Worm (Caenorhabditis elegans): ENCODE results near the gene C47E8.3.

C47E8.3 gene

DNA sequence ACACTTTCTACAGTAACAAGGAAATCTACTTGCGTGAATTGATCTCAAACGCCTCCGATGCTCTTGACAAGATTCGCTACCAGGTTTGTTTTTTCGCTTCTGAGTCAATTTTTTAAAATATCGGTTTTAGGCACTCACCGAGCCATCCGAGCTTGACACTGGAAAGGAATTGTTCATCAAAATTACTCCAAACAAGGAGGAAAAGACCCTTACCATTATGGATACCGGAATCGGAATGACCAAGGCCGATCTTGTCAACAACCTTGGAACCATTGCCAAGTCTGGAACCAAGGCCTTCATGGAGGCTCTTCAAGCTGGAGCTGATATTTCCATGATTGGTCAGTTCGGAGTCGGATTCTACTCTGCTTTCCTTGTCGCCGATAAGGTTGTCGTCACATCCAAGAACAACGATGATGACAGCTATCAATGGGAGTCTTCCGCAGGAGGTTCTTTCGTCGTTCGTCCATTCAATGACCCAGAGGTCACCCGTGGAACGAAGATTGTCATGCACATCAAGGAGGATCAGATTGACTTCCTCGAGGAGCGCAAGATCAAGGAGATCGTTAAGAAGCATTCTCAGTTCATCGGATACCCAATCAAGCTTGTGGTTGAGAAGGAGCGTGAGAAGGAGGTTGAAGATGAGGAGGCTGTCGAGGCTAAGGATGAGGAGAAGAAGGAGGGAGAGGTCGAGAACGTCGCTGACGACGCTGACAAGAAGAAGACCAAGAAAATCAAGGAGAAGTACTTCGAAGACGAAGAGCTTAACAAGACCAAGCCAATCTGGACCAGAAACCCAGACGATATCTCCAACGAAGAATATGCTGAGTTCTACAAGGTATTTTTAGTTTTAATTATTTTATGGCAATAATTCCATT lies 6.4 kb downstream of the C47E8.3 start (continued):
- TF ChIP-seq C17E4.6 (GFP tag; IDR thresholded peaks at IDR 0.05), result no peak
- no peak for TF ChIP-seq akir-1 (GFP tag; optimal IDR thresholded peaks at IDR 0.05)
- TF ChIP-seq C06A6.2 (GFP tag; conservative IDR thresholded peaks at IDR 0.05), result no peak
- peak; percentile 63; the same call in 1 of the 2 replicates for TF ChIP-seq zfh-2 (GFP tag; conservative IDR thresholded peaks at IDR 0.05)
- no peak for TF ChIP-seq F49E8.2 (tag; optimal IDR thresholded peaks at IDR 0.05; ENCODE audit: insufficient read depth)
- TF ChIP-seq F39B2.1 (GFP tag; IDR thresholded peaks at IDR 0.05), result 0 out of 2 replicates have a peak, but pooled peaks have one; percentile 2
- TF ChIP-seq F57A8.1 (GFP tag; optimal IDR thresholded peaks at IDR 0.05), result peak; percentile 70

DNA sequence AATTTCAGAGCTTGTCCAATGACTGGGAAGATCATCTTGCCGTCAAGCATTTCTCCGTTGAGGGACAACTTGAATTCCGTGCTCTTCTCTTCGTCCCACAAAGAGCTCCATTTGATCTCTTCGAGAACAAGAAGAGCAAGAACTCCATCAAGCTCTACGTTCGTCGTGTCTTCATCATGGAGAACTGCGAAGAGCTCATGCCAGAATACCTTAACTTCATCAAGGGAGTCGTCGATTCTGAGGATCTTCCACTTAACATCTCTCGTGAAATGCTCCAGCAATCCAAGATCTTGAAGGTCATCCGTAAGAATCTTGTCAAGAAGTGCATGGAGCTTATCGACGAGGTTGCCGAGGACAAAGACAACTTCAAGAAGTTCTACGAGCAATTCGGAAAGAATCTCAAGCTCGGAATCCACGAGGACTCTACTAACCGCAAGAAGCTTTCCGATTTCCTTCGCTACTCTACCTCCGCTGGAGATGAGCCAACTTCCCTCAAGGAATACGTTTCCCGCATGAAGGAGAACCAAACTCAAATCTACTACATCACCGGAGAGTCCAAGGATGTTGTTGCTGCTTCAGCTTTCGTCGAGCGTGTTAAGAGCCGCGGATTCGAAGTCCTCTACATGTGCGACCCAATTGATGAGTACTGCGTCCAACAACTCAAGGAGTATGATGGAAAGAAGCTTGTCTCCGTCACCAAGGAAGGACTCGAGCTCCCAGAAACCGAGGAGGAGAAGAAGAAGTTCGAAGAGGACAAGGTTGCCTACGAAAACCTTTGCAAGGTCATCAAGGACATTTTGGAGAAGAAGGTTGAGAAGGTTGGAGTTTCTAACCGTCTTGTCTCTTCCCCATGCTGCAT lies 7.2 kb downstream of the C47E8.3 start:
- TF ChIP-seq lsl-1 (GFP tag; optimal IDR thresholded peaks at IDR 0.05), result peak; percentile 29
- no peak for TF ChIP-seq tbp1 (GFP tag; optimal IDR thresholded peaks at IDR 0.05)
- TF ChIP-seq ceh-79 (tag; optimal IDR thresholded peaks at IDR 0.05), result no peak
- no peak for TF ChIP-seq attf-3 (GFP tag; conservative IDR thresholded peaks at IDR 0.05)
- no peak for TF ChIP-seq B0019.2 (GFP tag; conservative IDR thresholded peaks at IDR 0.05)
- no peak for TF ChIP-seq Y53F4B.3 (GFP tag; IDR thresholded peaks at IDR 0.05)
- no peak for TF ChIP-seq madf-3 (GFP tag; IDR thresholded peaks at IDR 0.05)
- TF ChIP-seq bed-1 (GFP tag; IDR thresholded peaks at IDR 0.05), result 0 out of 2 replicates have a peak, but pooled peaks have one; percentile 15
- peak; percentile 5 for TF ChIP-seq B0336.3 (GFP tag; IDR thresholded peaks at IDR 0.05)
- TF ChIP-seq zim-3 (tag; optimal IDR thresholded peaks at IDR 0.05), result no peak
- no peak for TF ChIP-seq C06A6.2 (GFP tag; conservative IDR thresholded peaks at IDR 0.05)
- TF ChIP-seq T07F8.4 (tag; optimal IDR thresholded peaks at IDR 0.05), result no peak
- TF ChIP-seq ztf-18 (tag; optimal IDR thresholded peaks at IDR 0.05), result no peak
- no peak for TF ChIP-seq F57A8.1 (GFP tag; optimal IDR thresholded peaks at IDR 0.05)
- no peak for TF ChIP-seq cebp-1 (GFP tag; IDR thresholded peaks at IDR 0.05)
- TF ChIP-seq cebp-1 (tag; optimal IDR thresholded peaks at IDR 0.05), result peak; percentile 12
- no peak for TF ChIP-seq snpc-1.3 (tag; optimal IDR thresholded peaks at IDR 0.05; ENCODE audit: insufficient read depth)
- no peak for TF ChIP-seq tbx-9 (tag; optimal IDR thresholded peaks at IDR 0.05; ENCODE audit: borderline replicate concordance)
- TF ChIP-seq F10E7.11 (tag; optimal IDR thresholded peaks at IDR 0.05), result no peak
- peak; percentile 7; the same call in 1 of the 2 replicates for TF ChIP-seq nfyb-1 (GFP tag; IDR thresholded peaks at IDR 0.05)
- TF ChIP-seq rpc-1 (optimal IDR thresholded peaks at IDR 0.05), result no peak
- no peak for TF ChIP-seq rpc-1 (tag; optimal IDR thresholded peaks at IDR 0.05)
- no peak for TF ChIP-seq ztf-25 (GFP tag; IDR thresholded peaks at IDR 0.05)
- no peak for TF ChIP-seq nfya-1 (tag; optimal IDR thresholded peaks at IDR 0.05; ENCODE audit: borderline replicate concordance, insufficient read depth)
- no peak for TF ChIP-seq hlh-26 (GFP tag; conservative IDR thresholded peaks at IDR 0.05)
- TF ChIP-seq ceh-27 (GFP tag; optimal IDR thresholded peaks at IDR 0.05), result no peak
- no peak for TF ChIP-seq F52B5.7 (tag; optimal IDR thresholded peaks at IDR 0.05)
- TF ChIP-seq nhr-120 (GFP tag; IDR thresholded peaks at IDR 0.05), result no peak
- no peak for TF ChIP-seq ceh-58 (GFP tag; IDR thresholded peaks at IDR 0.05)
- TF ChIP-seq ama-1 (optimal IDR thresholded peaks at IDR 0.05), result peak; percentile 65
- no peak for TF ChIP-seq ama-1 (GFP tag; optimal IDR thresholded peaks at IDR 0.05)
- no peak for TF ChIP-seq athp-1 (tag; optimal IDR thresholded peaks at IDR 0.05)
- TF ChIP-seq sdz-38 (tag; optimal IDR thresholded peaks at IDR 0.05), result no peak
- no peak for TF ChIP-seq chd-7 (tag; optimal IDR thresholded peaks at IDR 0.05)
- no peak for TF ChIP-seq ceh-100 (GFP tag; IDR thresholded peaks at IDR 0.05)
- TF ChIP-seq pha-4 (tag; optimal IDR thresholded peaks at IDR 0.05), result no peak
- TF ChIP-seq ZK185.1 (tag; optimal IDR thresholded peaks at IDR 0.05; ENCODE audit: poor library complexity, severe bottlenecking), result no peak
- no peak for TF ChIP-seq F22D6.2 (tag; optimal IDR thresholded peaks at IDR 0.05)
- TF ChIP-seq Y56A3A.18 (GFP tag; IDR thresholded peaks at IDR 0.05), result peak; percentile 23

All from whole organism, young adult.